Worm (Caenorhabditis elegans) whole organism, L4 larva: Measurements from ENCODE around the gene acs-14.

Source experiments
- dpl-1 ChIP-seq: fragments of 150-350 bp; optimal IDR thresholded peaks from 2 replicates; lab custom pipeline; 2014; ENCODE audit warnings: missing biosample characterization, missing genetic modification reagents, missing genetic modification characterization
- nhr-6 ChIP-seq: fragments of 150-350 bp; optimal IDR thresholded peaks from 2 replicates; lab custom pipeline; 2014; ENCODE audit warnings: missing biosample characterization, missing genetic modification characterization
- nhr-77 ChIP-seq: fragments of 150-350 bp; optimal IDR thresholded peaks from 2 replicates; lab custom pipeline; 2014; ENCODE audit warnings: missing biosample characterization, missing genetic modification characterization
- skn-1 ChIP-seq: fragments of 150-350 bp; optimal IDR thresholded peaks from 2 replicates; lab custom pipeline; 2014; ENCODE audit warnings: missing biosample characterization, missing genetic modification characterization
- unc-62 ChIP-seq, 3 experiments: fragments of 150-350 bp in 1 of 3; sonication (generic microtip); optimal IDR thresholded peaks in 2 of 3; peaks in 1 of 3; 1 replicate in 1 of 3; 2 replicates in 2 of 3; lab custom pipeline; 2014 to 2017; ENCODE audit warnings: missing biosample characterization in 3 of 3, missing genetic modification characterization in 3 of 3, missing genetic modification reagents in 3 of 3, missing genotype in 1 of 3

ce11 chrV:9499295-9499694 lies 8.6 kb upstream of the acs-14 start:
- TF ChIP-seq unc-62 (GFP tag; optimal IDR thresholded peaks at IDR 0.05 in 1 of 2; lab: Kevin White, UChicago) (no peak), unc-62 (tag; optimal IDR thresholded peaks at IDR 0.05; lab: Kevin White, UChicago) (no peak), nhr-77 (tag; lab: Kevin White, UChicago) (no peak), nhr-6 (no peak), skn-1 (tag; lab: Kevin White, UChicago) (no peak), dpl-1 (GFP tag; lab: Kevin White, UChicago) (no peak)
